Worm (Caenorhabditis elegans) whole organism, L1 larva: ENCODE results near the gene F23F1.4.
A peak's percentile ranks its signal among the peaks of the same experiment; 100 is the strongest.

Experiments used
- C16A3.4 ChIP-seq: fragments of 150-350 bp; optimal IDR thresholded peaks from 2 replicates; lab custom pipeline; 2014; ENCODE audit warnings: missing biosample characterization, missing genetic modification characterization
- F16B12.6 ChIP-seq: fragments of 150-350 bp; optimal IDR thresholded peaks from 2 replicates; lab custom pipeline; 2014; ENCODE audit warnings: missing biosample characterization, missing genetic modification characterization
- Y116A8C.19 ChIP-seq: sonication (generic microtip); optimal IDR thresholded peaks from 2 replicates; lab custom pipeline; 2016; ENCODE audit warnings: missing compliant biosample characterization, missing genetic modification characterization, borderline replicate concordance
- alr-1 ChIP-seq: fragments of 200-800 bp; sonication (Bioruptor generic); optimal IDR thresholded peaks from 2 replicates; lab custom pipeline; 2018; ENCODE audit warnings: borderline replicate concordance, mild to moderate bottlenecking, missing genetic modification characterization, missing compliant biosample characterization
- aly-2 ChIP-seq: fragments of 150-350 bp; optimal IDR thresholded peaks from 2 replicates; lab custom pipeline; 2014; ENCODE audit warnings: missing biosample characterization, missing genetic modification characterization
- ama-1 ChIP-seq: fragments of 150-350 bp; optimal IDR thresholded peaks from 2 replicates; lab custom pipeline; 2014
- blmp-1 ChIP-seq: fragments of 150-350 bp; optimal IDR thresholded peaks from 2 replicates; lab custom pipeline; 2014; ENCODE audit warnings: missing biosample characterization, missing genetic modification characterization
- ceh-8 ChIP-seq: fragments of 200-800 bp; sonication (Bioruptor generic); optimal IDR thresholded peaks from 2 replicates; lab custom pipeline; 2018; ENCODE audit warnings: mild to moderate bottlenecking, missing genetic modification characterization, moderate library complexity, missing compliant biosample characterization
- ceh-82 ChIP-seq, 3 experiments: fragments of 150-350 bp in 1 of 3; sonication (generic microtip) in 2 of 3; optimal IDR thresholded peaks; 2 replicates each; lab custom pipeline; 2014 to 2017; ENCODE audit warnings: missing biosample characterization in 3 of 3, missing genetic modification characterization in 3 of 3
- ceh-88 ChIP-seq: fragments of 200-800 bp; sonication (Bioruptor generic); IDR thresholded peaks from 2 replicates; pipeline ENCODE4 v1.3.6; 2022; ENCODE audit warnings: missing genetic modification characterization, missing compliant biosample characterization
- ceh-90 ChIP-seq: sonication (generic microtip); optimal IDR thresholded peaks from 2 replicates; lab custom pipeline; 2016; ENCODE audit warnings: missing genetic modification characterization, missing compliant biosample characterization
- ces-1 ChIP-seq: fragments of 150-350 bp; optimal IDR thresholded peaks from 2 replicates; lab custom pipeline; 2014; ENCODE audit warnings: missing biosample characterization, missing genetic modification reagents, missing genetic modification characterization
- dsc-1 ChIP-seq: sonication (generic microtip); optimal IDR thresholded peaks from 2 replicates; lab custom pipeline; 2016; ENCODE audit warnings: mild to moderate bottlenecking, missing genetic modification characterization, missing compliant biosample characterization
- fkh-10 ChIP-seq: sonication (generic microtip); optimal IDR thresholded peaks from 2 replicates; lab custom pipeline; 2017; ENCODE audit warnings: missing biosample characterization, missing genetic modification reagents, missing genetic modification characterization
- fkh-4 ChIP-seq: sonication (generic microtip); optimal IDR thresholded peaks from 2 replicates; lab custom pipeline; 2016; ENCODE audit warnings: missing compliant biosample characterization, missing genetic modification characterization, borderline replicate concordance
- grh-1 ChIP-seq: fragments of 200-800 bp; sonication (Bioruptor generic); IDR thresholded peaks from 2 replicates; pipeline ENCODE4 v1.3.6; 2022; ENCODE audit warnings: missing genetic modification reagents, missing genetic modification characterization, missing compliant biosample characterization
- isw-1 ChIP-seq: fragments of 200-800 bp; sonication (Bioruptor generic); IDR thresholded peaks from 2 replicates; pipeline ENCODE4 v1.3.6; 2022; ENCODE audit warnings: missing genetic modification characterization, missing compliant biosample characterization
- lin-13 ChIP-seq: fragments of 150-350 bp; optimal IDR thresholded peaks from 2 replicates; lab custom pipeline; 2014; ENCODE audit warnings: missing biosample characterization, missing genetic modification reagents, missing genetic modification characterization
- lin-15B ChIP-seq: fragments of 150-350 bp; sonication (generic microtip); optimal IDR thresholded peaks from 3 replicates; lab custom pipeline; 2014; ENCODE audit warnings: missing biosample characterization, missing genetic modification characterization
- lin-39 ChIP-seq: fragments of 150-350 bp; optimal IDR thresholded peaks from 2 replicates; lab custom pipeline; 2014; ENCODE audit warnings: missing biosample characterization, missing genetic modification reagents, missing genetic modification characterization
- lir-3 ChIP-seq: sonication (generic microtip); optimal IDR thresholded peaks from 2 replicates; lab custom pipeline; 2016; ENCODE audit warnings: mild to moderate bottlenecking, missing genetic modification characterization, moderate library complexity, missing compliant biosample characterization; ENCODE audit not compliant: poor library complexity
- mef-2 ChIP-seq: fragments of 150-350 bp; optimal IDR thresholded peaks from 2 replicates; lab custom pipeline; 2014; ENCODE audit warnings: missing biosample characterization, missing genetic modification characterization
- mep-1 ChIP-seq: fragments of 150-350 bp; optimal IDR thresholded peaks from 2 replicates; lab custom pipeline; 2014; ENCODE audit warnings: missing biosample characterization, missing genetic modification characterization
- nhr-12 ChIP-seq: sonication (generic microtip); optimal IDR thresholded peaks from 2 replicates; lab custom pipeline; 2017; ENCODE audit warnings: missing biosample characterization, missing genetic modification characterization
- nhr-20 ChIP-seq: sonication (generic microtip); optimal IDR thresholded peaks from 2 replicates; lab custom pipeline; 2016; ENCODE audit warnings: mild to moderate bottlenecking, missing genetic modification characterization, missing compliant biosample characterization
- nhr-77 ChIP-seq: fragments of 150-350 bp; optimal IDR thresholded peaks from 2 replicates; lab custom pipeline; 2014; ENCODE audit warnings: missing biosample characterization, missing genetic modification characterization
- nhr-85 ChIP-seq: sonication (generic microtip); peaks from one replicate; lab custom pipeline; 2016; ENCODE audit warnings: missing genetic modification characterization, inconsistent platforms, missing compliant biosample characterization
- nhr-90 ChIP-seq: sonication (generic microtip); optimal IDR thresholded peaks from 2 replicates; lab custom pipeline; 2016; ENCODE audit warnings: mild to moderate bottlenecking, missing genetic modification characterization, missing compliant biosample characterization; ENCODE audit not compliant: poor library complexity
- pag-3 ChIP-seq: sonication (generic microtip); optimal IDR thresholded peaks from 2 replicates; lab custom pipeline; 2017; ENCODE audit warnings: missing genetic modification characterization, mild to moderate bottlenecking, missing compliant biosample characterization, antibody characterized with exemption, borderline replicate concordance; ENCODE audit not compliant: insufficient read depth
- pax-3 ChIP-seq: fragments of 200-800 bp; sonication (Bioruptor generic); optimal IDR thresholded peaks from 2 replicates; lab custom pipeline; 2018; ENCODE audit warnings: mild to moderate bottlenecking, missing genetic modification characterization, moderate library complexity, missing compliant biosample characterization
- pqm-1 ChIP-seq: sonication (generic microtip); optimal IDR thresholded peaks from 3 replicates; lab custom pipeline; 2017; ENCODE audit warnings: missing biosample characterization, missing genetic modification characterization
- snpc-4 ChIP-seq: fragments of 150-350 bp; optimal IDR thresholded peaks from 2 replicates; lab custom pipeline; 2014; ENCODE audit warnings: missing biosample characterization, missing genetic modification characterization
- snu-23 ChIP-seq: sonication (generic microtip); optimal IDR thresholded peaks from 2 replicates; lab custom pipeline; 2016; ENCODE audit warnings: missing genetic modification characterization, missing compliant biosample characterization
- sox-4 ChIP-seq: sonication (generic microtip); optimal IDR thresholded peaks from 2 replicates; lab custom pipeline; 2016; ENCODE audit warnings: missing genetic modification characterization, missing compliant biosample characterization
- sptf-1 ChIP-seq: fragments of 150-350 bp; optimal IDR thresholded peaks from 2 replicates; lab custom pipeline; 2014; ENCODE audit warnings: missing biosample characterization, missing genetic modification characterization
- swsn-7 ChIP-seq: sonication (generic microtip); optimal IDR thresholded peaks from 2 replicates; lab custom pipeline; 2016; ENCODE audit warnings: missing genetic modification characterization, missing compliant biosample characterization
- unc-130 ChIP-seq: fragments of 150-350 bp; optimal IDR thresholded peaks from 2 replicates; lab custom pipeline; 2017; ENCODE audit warnings: missing biosample characterization, missing genetic modification characterization, inconsistent platforms
- unc-86 ChIP-seq: sonication (generic microtip); optimal IDR thresholded peaks from 2 replicates; lab custom pipeline; 2016; ENCODE audit warnings: missing genetic modification characterization, missing compliant biosample characterization
- unc-98 ChIP-seq: fragments of 200-800 bp; sonication (Bioruptor generic); IDR thresholded peaks from 2 replicates; pipeline ENCODE4 v1.3.6; 2022; ENCODE audit warnings: missing genetic modification characterization, missing compliant biosample characterization
- vab-15 ChIP-seq: sonication (generic microtip); optimal IDR thresholded peaks from 2 replicates; lab custom pipeline; 2017; ENCODE audit warnings: missing genotype, mild to moderate bottlenecking, missing genetic modification characterization, missing compliant biosample characterization
- zag-1 ChIP-seq: fragments of 150-350 bp; optimal IDR thresholded peaks from 2 replicates; lab custom pipeline; 2014; ENCODE audit warnings: missing biosample characterization, missing genetic modification characterization
- zip-4 ChIP-seq: fragments of 200-800 bp; sonication (Bioruptor generic); optimal IDR thresholded peaks from 2 replicates; lab custom pipeline; 2018; ENCODE audit warnings: mild to moderate bottlenecking, missing genetic modification characterization, moderate library complexity, missing compliant biosample characterization
- ztf-4 ChIP-seq: fragments of 150-350 bp; optimal IDR thresholded peaks from 2 replicates; lab custom pipeline; 2014; ENCODE audit warnings: missing biosample characterization, missing genetic modification characterization

Gene F23F1.4

ce11 chrII:43640-44039 lies 15.4 kb upstream of the F23F1.4 start, which contains the start of gene nfyc-1 (continued):
- TF ChIP-seq alr-1 (tag; lab: Kevin White, UChicago): no peak
- no peak for TF ChIP-seq pax-3 (tag; lab: Kevin White, UChicago)
- TF ChIP-seq lir-3 (tag; lab: Kevin White, UChicago): peak; percentile 4
- TF ChIP-seq mep-1 (tag; lab: Kevin White, UChicago): peak; percentile 92
- peak; percentile 25 for TF ChIP-seq ztf-4 (tag; lab: Kevin White, UChicago)
- TF ChIP-seq ama-1 (lab: Kevin White, UChicago): no peak
- peak; percentile 68 for TF ChIP-seq isw-1 (GFP tag; lab: Robert Waterston, UW)
- no peak for TF ChIP-seq zag-1 (tag; lab: Kevin White, UChicago)
- peak; percentile 24 to 82 (median 44) for TF ChIP-seq ceh-82 (tag; optimal IDR thresholded peaks at IDR 0.05; lab: Kevin White, UChicago)
- peak; percentile 74 for TF ChIP-seq blmp-1 (tag; lab: Kevin White, UChicago)
- TF ChIP-seq pag-3: no peak
- TF ChIP-seq nhr-90 (tag; lab: Kevin White, UChicago): peak; percentile 29
- TF ChIP-seq pqm-1 (tag; lab: Kevin White, UChicago): no peak
- peak; percentile 42 for TF ChIP-seq lin-13 (GFP tag; lab: Kevin White, UChicago)
- no peak for TF ChIP-seq sptf-1 (tag; lab: Kevin White, UChicago)
- TF ChIP-seq Y116A8C.19 (tag; lab: Kevin White, UChicago): no peak
- no peak for TF ChIP-seq ceh-90 (tag; lab: Kevin White, UChicago)
- TF ChIP-seq ceh-8 (GFP tag; lab: Kevin White, UChicago): no peak
- TF ChIP-seq unc-130 (tag; lab: Kevin White, UChicago): peak; percentile 89
- no peak for TF ChIP-seq nhr-77 (tag; lab: Kevin White, UChicago)
- peak; percentile 83 for TF ChIP-seq snu-23
- TF ChIP-seq swsn-7: peak; percentile 64
- TF ChIP-seq nhr-12 (tag; lab: Kevin White, UChicago): no peak
- peak; percentile 74 for TF ChIP-seq C16A3.4 (tag; lab: Kevin White, UChicago)
- peak; percentile 61 for TF ChIP-seq nhr-20 (tag; lab: Kevin White, UChicago)
- TF ChIP-seq snpc-4: peak; percentile 26
- TF ChIP-seq ces-1 (GFP tag; lab: Kevin White, UChicago): no peak
- TF ChIP-seq dsc-1 (tag; lab: Kevin White, UChicago): peak; percentile 17
- peak; percentile 95 for TF ChIP-seq F16B12.6
- peak; percentile 50 for TF ChIP-seq unc-86
- no peak for TF ChIP-seq mef-2 (tag; lab: Kevin White, UChicago)
- no peak for TF ChIP-seq zip-4 (GFP tag; lab: Kevin White, UChicago)
- TF ChIP-seq lin-39: no peak
- no peak for TF ChIP-seq vab-15 (tag; lab: Kevin White, UChicago)
- TF ChIP-seq sox-4 (tag; lab: Kevin White, UChicago): no peak
- TF ChIP-seq lin-15B: peak; percentile 84
- TF ChIP-seq grh-1 (GFP tag; lab: Robert Waterston, UW): no peak
- no peak for TF ChIP-seq ceh-88 (GFP tag; lab: Robert Waterston, UW)
- no peak for TF ChIP-seq fkh-4 (tag; lab: Kevin White, UChicago)
- TF ChIP-seq unc-98: no peak

ce11 chrII:41914-42313 lies 13.7 kb upstream of the F23F1.4 start, which contains the start of gene F23F1.10:
Gene F23F1.10 (minus strand): TSS chrII:41982.
- TF ChIP-seq aly-2 (tag; lab: Kevin White, UChicago) (peak; percentile 48), C16A3.4 (tag; lab: Kevin White, UChicago) (no peak)

DNA sequence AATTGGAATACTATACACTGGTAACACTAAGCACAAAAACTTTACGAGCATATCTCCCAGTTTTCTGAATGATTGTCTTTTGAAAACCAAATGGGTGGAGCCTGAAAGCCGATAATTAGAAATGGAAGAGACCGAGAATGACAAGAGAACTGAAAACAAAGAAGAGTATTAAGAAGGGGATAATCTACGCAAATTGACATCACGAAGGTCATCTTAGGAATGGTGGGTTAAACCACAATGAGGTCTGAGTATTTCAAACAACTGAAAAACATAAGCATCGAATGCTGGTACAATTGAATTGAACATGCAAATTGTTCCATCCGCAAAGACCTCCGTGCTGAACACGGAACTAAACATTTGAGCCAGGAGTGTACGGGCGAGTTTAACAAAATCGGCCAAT lies 11.2 kb upstream of the F23F1.4 start, which contains the start of gene spp-24:
Gene spp-24 (minus strand): TSS at position 101 of the 400 bp plus-strand sequence.
- TF ChIP-seq nhr-85 (tag; lab: Kevin White, UChicago): peak; percentile 61
- TF ChIP-seq fkh-10 (GFP tag; lab: Kevin White, UChicago): no peak
